Fruit fly (Drosophila melanogaster) whole organism, embryonic: ENCODE measurements around the gene kay.

Source experiments
- CG11504 ChIP-seq: fragments of 200-800 bp; sonication (Bioruptor generic); optimal IDR thresholded peaks from 3 replicates; lab custom pipeline; 2019; ENCODE audit warnings: missing biosample characterization, mild to moderate bottlenecking, missing genetic modification characterization, moderate library complexity
- CG14965 ChIP-seq: fragments of 200-800 bp; sonication (Bioruptor generic); optimal IDR thresholded peaks from 2 replicates; lab custom pipeline; 2016; ENCODE audit warnings: missing biosample characterization, missing genetic modification characterization, borderline replicate concordance
- CG15011 ChIP-seq: fragments of 200-800 bp; sonication (Bioruptor generic); optimal IDR thresholded peaks from 3 replicates; lab custom pipeline; 2018; ENCODE audit warnings: missing biosample characterization, mild to moderate bottlenecking, missing genetic modification characterization
- CG17361 ChIP-seq: fragments of 200-800 bp; sonication (Bioruptor generic); IDR thresholded peaks from 3 replicates; pipeline ENCODE4 v1.3.6; 2022; ENCODE audit warnings: missing biosample characterization, missing genetic modification characterization
- CG2120 ChIP-seq: fragments of 200-800 bp; sonication (Bioruptor generic); optimal IDR thresholded peaks from 3 replicates; lab custom pipeline; 2016; ENCODE audit warnings: missing biosample characterization, missing genetic modification characterization
- CG2712 ChIP-seq: fragments of 200-800 bp; optimal IDR thresholded peaks from 3 replicates; lab custom pipeline; 2019; ENCODE audit warnings: missing biosample characterization, mild to moderate bottlenecking, missing genetic modification characterization, moderate library complexity
- CG3838 ChIP-seq: fragments of 200-800 bp; sonication (Bioruptor generic); optimal IDR thresholded peaks from 3 replicates; lab custom pipeline; 2016; ENCODE audit warnings: missing biosample characterization, missing genetic modification characterization
- CG3847 ChIP-seq: fragments of 200-800 bp; sonication (Bioruptor generic); IDR thresholded peaks from 2 replicates; pipeline ENCODE4 v1.3.6; 2022; ENCODE audit warnings: missing biosample characterization, missing genetic modification characterization
- CG4707 ChIP-seq: fragments of 200-800 bp; sonication (Bioruptor generic); optimal IDR thresholded peaks from 2 replicates; lab custom pipeline; 2018; ENCODE audit warnings: missing biosample characterization, mild to moderate bottlenecking, missing genetic modification characterization, moderate library complexity
- CG6175 ChIP-seq: fragments of 200-800 bp; sonication (Bioruptor generic); IDR thresholded peaks from 3 replicates; pipeline ENCODE4 v1.3.6; 2022; ENCODE audit warnings: missing biosample characterization, missing genetic modification characterization
- CG7271 ChIP-seq: fragments of 200-800 bp; sonication (Bioruptor generic); optimal IDR thresholded peaks from 2 replicates; lab custom pipeline; 2018; ENCODE audit warnings: missing biosample characterization, mild to moderate bottlenecking, missing genetic modification characterization, moderate library complexity
- CG7786 ChIP-seq: fragments of 200-800 bp; sonication (Bioruptor generic); optimal IDR thresholded peaks from 2 replicates; lab custom pipeline; 2016; ENCODE audit warnings: missing biosample characterization, missing genetic modification characterization
- CG8281 ChIP-seq: fragments of 200-800 bp; sonication (Bioruptor generic); optimal IDR thresholded peaks from 2 replicates; lab custom pipeline; 2018; ENCODE audit warnings: missing biosample characterization, mild to moderate bottlenecking, missing genetic modification characterization, moderate library complexity
- CG8388 ChIP-seq: fragments of 200-800 bp; sonication (Bioruptor generic); optimal IDR thresholded peaks from 2 replicates; lab custom pipeline; 2019; ENCODE audit warnings: missing biosample characterization, mild to moderate bottlenecking, missing genetic modification characterization, moderate library complexity
- CG9797 ChIP-seq: fragments of 200-800 bp; sonication (Bioruptor generic); optimal IDR thresholded peaks from 3 replicates; lab custom pipeline; 2018; ENCODE audit warnings: missing biosample characterization, mild to moderate bottlenecking, missing genetic modification characterization
- CG9876 ChIP-seq: fragments of 200-800 bp; sonication (Bioruptor generic); optimal IDR thresholded peaks from 2 replicates; lab custom pipeline; 2016; ENCODE audit warnings: missing biosample characterization, missing genetic modification characterization
- Dll ChIP-seq: fragments of 200-800 bp; sonication (Bioruptor generic); IDR thresholded peaks from 4 replicates; pipeline ENCODE4 v1.3.6; 2022; ENCODE audit warnings: missing biosample characterization, missing genetic modification characterization; ENCODE audit not compliant: partially characterized antibody
- Doc2 ChIP-seq: fragments of 200-800 bp; sonication (Bioruptor generic); IDR thresholded peaks from 2 replicates; pipeline ENCODE4 v1.3.6; 2022; ENCODE audit warnings: missing biosample characterization, missing genetic modification characterization
- Doc3 ChIP-seq: fragments of 200-800 bp; sonication (Bioruptor generic); IDR thresholded peaks from 3 replicates; pipeline ENCODE4 v1.3.6; 2022; ENCODE audit warnings: missing biosample characterization, missing genetic modification characterization; ENCODE audit not compliant: partially characterized antibody
- Dref ChIP-seq: fragments of 200-800 bp; sonication (Bioruptor generic); IDR thresholded peaks from 2 replicates; pipeline ENCODE4 v1.3.6; 2022; ENCODE audit warnings: missing biosample characterization, missing genetic modification characterization
- HLH54F ChIP-seq: fragments of 200-800 bp; sonication (Bioruptor generic); optimal IDR thresholded peaks from 3 replicates; lab custom pipeline; 2016; ENCODE audit warnings: missing biosample characterization, missing genetic modification characterization
- Lhr ChIP-seq: fragments of 200-800 bp; sonication (Bioruptor generic); optimal IDR thresholded peaks from 3 replicates; lab custom pipeline; 2017; ENCODE audit warnings: mild to moderate bottlenecking, missing biosample characterization, missing genetic modification reagents, missing genetic modification characterization
- MESR4 ChIP-seq: fragments of 200-800 bp; sonication (Bioruptor generic); optimal IDR thresholded peaks from 2 replicates; lab custom pipeline; 2018; ENCODE audit warnings: missing biosample characterization, mild to moderate bottlenecking, missing genetic modification characterization, moderate library complexity
- Myb ChIP-seq: fragments of 200-800 bp; sonication (Bioruptor generic); optimal IDR thresholded peaks from 2 replicates; lab custom pipeline; 2016; ENCODE audit warnings: missing biosample characterization, missing genetic modification characterization
- Nf-YB ChIP-seq: fragments of 200-800 bp; sonication (Bioruptor generic); optimal IDR thresholded peaks from 3 replicates; lab custom pipeline; 2019; ENCODE audit warnings: missing biosample characterization, mild to moderate bottlenecking, missing genetic modification characterization, moderate library complexity
- NfI ChIP-seq: fragments of 200-800 bp; sonication (Bioruptor generic); optimal IDR thresholded peaks from 3 replicates; lab custom pipeline; 2018; ENCODE audit warnings: missing biosample characterization, mild to moderate bottlenecking, missing genetic modification characterization, moderate library complexity
- Rfx ChIP-seq: fragments of 200-800 bp; sonication (Bioruptor generic); IDR thresholded peaks from 2 replicates; pipeline ENCODE4 v1.3.6; 2022; ENCODE audit warnings: missing biosample characterization, missing genetic modification characterization
- Ssrp ChIP-seq: fragments of 200-800 bp; sonication (Bioruptor generic); optimal IDR thresholded peaks from 2 replicates; lab custom pipeline; 2018; ENCODE audit warnings: missing biosample characterization, mild to moderate bottlenecking, missing genetic modification characterization, moderate library complexity
- Stat92E ChIP-seq, 3 experiments: fragments of >200 bp in 2 of 3; fragments of 200-800 bp in 1 of 3; sonication (Bioruptor generic) in 1 of 3; optimal IDR thresholded peaks; 2 replicates each; lab custom pipeline; 2017 to 2019; ENCODE audit warnings: missing biosample characterization in 3 of 3, missing genetic modification characterization in 3 of 3, mild to moderate bottlenecking in 1 of 3, moderate library complexity in 1 of 3
- ab ChIP-seq: fragments of 200-800 bp; sonication (Bioruptor generic); optimal IDR thresholded peaks from 2 replicates; lab custom pipeline; 2016; ENCODE audit warnings: missing biosample characterization, missing genetic modification characterization
- bigmax ChIP-seq: fragments of 200-800 bp; sonication (Bioruptor generic); optimal IDR thresholded peaks from 2 replicates; lab custom pipeline; 2018; ENCODE audit warnings: missing biosample characterization, mild to moderate bottlenecking, missing genetic modification characterization
- chm ChIP-seq: fragments of 200-800 bp; sonication (Bioruptor generic); IDR thresholded peaks from 2 replicates; pipeline ENCODE4 v1.3.6; 2022; ENCODE audit warnings: missing biosample characterization, missing genetic modification characterization
- corto ChIP-seq: fragments of 200-800 bp; sonication (Bioruptor generic); optimal IDR thresholded peaks from 2 replicates; lab custom pipeline; 2016; ENCODE audit warnings: missing biosample characterization, mild to moderate bottlenecking, missing genetic modification characterization, moderate library complexity
- dmrt11E ChIP-seq: fragments of 200-800 bp; sonication (Bioruptor generic); optimal IDR thresholded peaks from 3 replicates; lab custom pipeline; 2018; ENCODE audit warnings: missing biosample characterization, mild to moderate bottlenecking, missing genetic modification characterization, moderate library complexity
- dpn ChIP-seq, 2 experiments: fragments of 200-800 bp; sonication (Bioruptor generic); optimal IDR thresholded peaks; 3 replicates each; lab custom pipeline; 2016; ENCODE audit warnings: missing biosample characterization in 2 of 2, missing genetic modification characterization in 2 of 2
- en ChIP-seq: fragments of 200-800 bp; sonication (Bioruptor generic); optimal IDR thresholded peaks from 2 replicates; lab custom pipeline; 2016; ENCODE audit warnings: missing biosample characterization, missing genetic modification characterization
- gcm ChIP-seq: fragments of 200-800 bp; sonication (Bioruptor generic); optimal IDR thresholded peaks from 2 replicates; lab custom pipeline; 2019; ENCODE audit warnings: missing biosample characterization, mild to moderate bottlenecking, missing genetic modification characterization, moderate library complexity
- mld ChIP-seq: fragments of 200-800 bp; sonication (Bioruptor generic); IDR thresholded peaks from 3 replicates; pipeline ENCODE4 v1.3.6; 2022; ENCODE audit warnings: missing biosample characterization, missing genetic modification characterization; ENCODE audit not compliant: partially characterized antibody
- nmo ChIP-seq: fragments of 200-800 bp; sonication (Bioruptor generic); optimal IDR thresholded peaks from 2 replicates; lab custom pipeline; 2018; ENCODE audit warnings: missing biosample characterization, mild to moderate bottlenecking, missing genetic modification characterization, moderate library complexity
- odd ChIP-seq: fragments of 200-800 bp; sonication (Bioruptor generic); optimal IDR thresholded peaks from 2 replicates; lab custom pipeline; 2017; ENCODE audit warnings: missing biosample characterization, mild to moderate bottlenecking, missing genetic modification characterization
- pan ChIP-seq, 4 experiments: fragments of >200 bp in 3 of 4; fragments of 200-800 bp in 1 of 4; sonication (Bioruptor generic) in 1 of 4; optimal IDR thresholded peaks in 3 of 4; IDR thresholded peaks in 1 of 4; 2 replicates each; pipeline versions ENCODE4 v1.3.6 to Lab custom; 2017 to 2022; ENCODE audit warnings: missing biosample characterization in 2 of 4, missing genetic modification characterization in 2 of 4, mixed read lengths in 1 of 4
- sens-2 ChIP-seq: fragments of 200-800 bp; sonication (Bioruptor generic); IDR thresholded peaks from 2 replicates; pipeline ENCODE4 v1.3.6; 2022; ENCODE audit warnings: missing biosample characterization, missing genetic modification characterization
- stwl ChIP-seq: fragments of 200-800 bp; sonication (Bioruptor generic); optimal IDR thresholded peaks from 3 replicates; lab custom pipeline; 2018; ENCODE audit warnings: missing biosample characterization, mild to moderate bottlenecking, missing genetic modification characterization, moderate library complexity
- sug ChIP-seq: fragments of 200-800 bp; optimal IDR thresholded peaks from 2 replicates; lab custom pipeline; 2019; ENCODE audit warnings: missing biosample characterization, mild to moderate bottlenecking, missing genetic modification characterization, moderate library complexity
- tap ChIP-seq: fragments of 200-800 bp; optimal IDR thresholded peaks from 3 replicates; lab custom pipeline; 2019; ENCODE audit warnings: missing biosample characterization, mild to moderate bottlenecking, missing genetic modification characterization, moderate library complexity
- tin ChIP-seq: fragments of 200-800 bp; sonication (Bioruptor generic); optimal IDR thresholded peaks from 3 replicates; lab custom pipeline; 2016; ENCODE audit warnings: missing biosample characterization, missing genetic modification characterization
- tx ChIP-seq: fragments of 200-800 bp; sonication (Bioruptor generic); optimal IDR thresholded peaks from 2 replicates; lab custom pipeline; 2016; ENCODE audit warnings: missing biosample characterization, missing genetic modification characterization
- vvl ChIP-seq: fragments of 200-800 bp; sonication (Bioruptor generic); IDR thresholded peaks from 2 replicates; pipeline ENCODE4 v1.3.6; 2022; ENCODE audit warnings: missing biosample characterization, missing genetic modification characterization

Gene kay

DNA sequence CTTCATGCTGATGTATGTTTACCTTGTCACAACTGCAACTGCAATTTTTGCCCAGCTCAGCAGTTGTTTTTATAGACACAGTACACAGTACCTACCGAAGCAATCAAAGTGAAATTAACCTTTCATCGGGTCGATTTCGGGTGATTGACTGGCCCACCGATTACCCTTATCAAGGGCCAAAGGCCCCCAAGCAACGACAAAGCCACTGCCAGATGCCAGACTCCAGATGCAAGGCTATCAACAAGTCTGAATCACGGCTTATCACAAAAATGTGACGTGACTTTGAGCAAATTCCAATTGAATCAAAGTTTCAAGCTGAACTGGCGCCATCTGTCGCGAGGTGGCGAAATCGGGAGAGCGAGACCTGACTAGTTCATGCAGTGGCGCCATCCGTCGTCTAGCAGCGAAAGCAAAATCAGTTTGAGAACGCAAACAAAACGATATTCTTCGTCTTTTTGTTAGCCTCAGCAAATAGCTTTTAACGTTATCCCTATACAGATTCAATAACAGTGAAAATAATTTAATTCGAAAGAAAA is 48.9 kb upstream of the kay start, which contains the start of gene Obp99b (continued):
- TF ChIP-seq ab (GFP tag; lab: Kevin White, UChicago): no peak
- TF ChIP-seq NfI (GFP tag; lab: Kevin White, UChicago): peak; percentile 91
- no peak for TF ChIP-seq corto (GFP tag; lab: Kevin White, UChicago)
- TF ChIP-seq bigmax: peak; percentile 32
- peak; percentile 32 for TF ChIP-seq stwl (tag; lab: Kevin White, UChicago)
- TF ChIP-seq vvl: peak; percentile 89
- TF ChIP-seq CG4707 (GFP tag; lab: Kevin White, UChicago): peak; percentile 82
- TF ChIP-seq CG2712: peak; percentile 70
- TF ChIP-seq CG3838 (GFP tag; lab: Kevin White, UChicago): peak; percentile 19
- peak; percentile 87 for TF ChIP-seq chm (GFP tag; lab: Robert Waterston, UW)
- no peak for TF ChIP-seq CG9797 (GFP tag; lab: Kevin White, UChicago)
- TF ChIP-seq Nf-YB (GFP tag; lab: Kevin White, UChicago): peak; percentile 40
- TF ChIP-seq CG11504 (tag; lab: Kevin White, UChicago): peak; percentile 58
- TF ChIP-seq odd: peak; percentile 83
- TF ChIP-seq CG8388 (GFP tag; lab: Kevin White, UChicago): peak; percentile 53
- TF ChIP-seq mld: no peak
- no peak for TF ChIP-seq Stat92E (GFP tag; optimal IDR thresholded peaks at IDR 0.05; lab: Kevin White, UChicago)
- peak; percentile 98 for TF ChIP-seq CG14965 (GFP tag; lab: Kevin White, UChicago)
- peak; percentile 64 for TF ChIP-seq CG3847 (GFP tag; lab: Robert Waterston, UW)
- 0 out of 2 replicates have a peak, but pooled peaks have one; percentile 34 for TF ChIP-seq Doc2
- peak; percentile 60 for TF ChIP-seq nmo
- peak; percentile 64 for TF ChIP-seq CG8281 (tag; lab: Kevin White, UChicago)
- peak; percentile 79 for TF ChIP-seq CG7271 (tag; lab: Kevin White, UChicago)
- peak; percentile 58 for TF ChIP-seq tx (GFP tag; lab: Kevin White, UChicago)
- peak; percentile 46 for TF ChIP-seq tap (tag; lab: Kevin White, UChicago)
- peak; percentile 91 for TF ChIP-seq Rfx
- no peak for TF ChIP-seq Dll (GFP tag; lab: Robert Waterston, UW)
- peak; percentile 55 for TF ChIP-seq CG7786 (GFP tag; lab: Kevin White, UChicago)
- TF ChIP-seq CG9876 (GFP tag; lab: Kevin White, UChicago): peak; percentile 50
- TF ChIP-seq Ssrp: peak; percentile 35
- peak; percentile 39; the same call in 2 of the 3 replicates for TF ChIP-seq CG17361 (GFP tag; lab: Robert Waterston, UW)
- peak; percentile 22 for TF ChIP-seq MESR4 (GFP tag; lab: Kevin White, UChicago)
- peak; percentile 58 for TF ChIP-seq gcm (GFP tag; lab: Kevin White, UChicago)
- TF ChIP-seq Lhr (GFP tag; lab: Kevin White, UChicago): peak; percentile 75
- peak; percentile 65 for TF ChIP-seq dmrt11E (tag; lab: Kevin White, UChicago)
- TF ChIP-seq HLH54F: peak; percentile 14
- peak; percentile 68; the same call in 2 of the 3 replicates for TF ChIP-seq CG6175 (GFP tag; lab: Robert Waterston, UW)
- TF ChIP-seq Myb (GFP tag; lab: Kevin White, UChicago): peak; percentile 46
- TF ChIP-seq pan (optimal IDR thresholded peaks at IDR 0.05; lab: Kevin White, UChicago): no peak
- peak in 1 of 2 experiments; percentile 84 for TF ChIP-seq pan (GFP tag; optimal IDR thresholded peaks at IDR 0.05 in 1 of 2, IDR thresholded peaks at IDR 0.05 in 1 of 2)
- TF ChIP-seq Doc3 (GFP tag; lab: Robert Waterston, UW): no peak
- TF ChIP-seq sens-2 (GFP tag; lab: Robert Waterston, UW): peak; percentile 90
- TF ChIP-seq tin (GFP tag; lab: Kevin White, UChicago): peak; percentile 86
- TF ChIP-seq CG15011 (GFP tag; lab: Kevin White, UChicago): peak; percentile 48
- TF ChIP-seq Dref: 0 out of 2 replicates have a peak, but pooled peaks have one; percentile 10
- TF ChIP-seq dpn (GFP tag; optimal IDR thresholded peaks at IDR 0.05; lab: Kevin White, UChicago): peak; percentile 76 to 78
- TF ChIP-seq en (GFP tag; lab: Kevin White, UChicago): peak; percentile 78
- no peak for TF ChIP-seq CG2120 (GFP tag; lab: Kevin White, UChicago)
- TF ChIP-seq sug (tag; lab: Kevin White, UChicago): no peak
